Worm (Caenorhabditis elegans) whole organism, young adult: Measurements from ENCODE around the gene vhl-1.

Experiments
- B0019.2 ChIP-seq: fragments of 200-800 bp; sonication (Bioruptor generic); conservative IDR thresholded peaks from 2 replicates; pipeline ENCODE4 v1.3.6; 2022; ENCODE audit warnings: missing genetic modification reagents, missing genetic modification characterization, missing compliant biosample characterization
- B0035.1 ChIP-seq: sonication (generic microtip); optimal IDR thresholded peaks from 2 replicates; lab custom pipeline; 2016; ENCODE audit warnings: missing genetic modification characterization, mild to moderate bottlenecking, missing compliant biosample characterization, missing genotype, missing genetic modification reagents
- B0336.3 ChIP-seq: fragments of 200-800 bp; sonication (Bioruptor generic); IDR thresholded peaks from 2 replicates; pipeline ENCODE4 v1.3.6; 2022; ENCODE audit warnings: missing genetic modification characterization, missing compliant biosample characterization
- F10E7.11 ChIP-seq: sonication (generic microtip); optimal IDR thresholded peaks from 2 replicates; lab custom pipeline; 2017; ENCODE audit warnings: mild to moderate bottlenecking, missing genetic modification characterization, moderate library complexity, missing compliant biosample characterization
- F22D6.2 ChIP-seq: sonication (generic microtip); optimal IDR thresholded peaks from 2 replicates; lab custom pipeline; 2016; ENCODE audit warnings: mild to moderate bottlenecking, missing genetic modification characterization, missing compliant biosample characterization
- F33H1.4 ChIP-seq: fragments of 200-800 bp; sonication (Bioruptor generic); IDR thresholded peaks from 2 replicates; pipeline ENCODE4 v1.3.6; 2022; ENCODE audit warnings: missing genetic modification reagents, missing genetic modification characterization, missing compliant biosample characterization
- F52B5.7 ChIP-seq: sonication (generic microtip); optimal IDR thresholded peaks from 2 replicates; lab custom pipeline; 2016; ENCODE audit warnings: mild to moderate bottlenecking, missing genetic modification characterization, missing compliant biosample characterization
- F57A8.1 ChIP-seq: fragments of 200-800 bp; sonication (Bioruptor generic); optimal IDR thresholded peaks from 2 replicates; lab custom pipeline; 2018; ENCODE audit warnings: mild to moderate bottlenecking, missing genetic modification characterization, moderate library complexity, missing compliant biosample characterization
- T26A5.8 ChIP-seq: sonication (generic microtip); optimal IDR thresholded peaks from 2 replicates; lab custom pipeline; 2016; ENCODE audit warnings: missing genetic modification characterization, missing compliant biosample characterization
- Y53F4B.3 ChIP-seq: fragments of 200-800 bp; sonication (Bioruptor generic); IDR thresholded peaks from 2 replicates; pipeline ENCODE4 v1.3.6; 2022; ENCODE audit warnings: missing genetic modification reagents, missing genetic modification characterization, missing compliant biosample characterization
- Y53G8AR.9 ChIP-seq: fragments of 200-800 bp; sonication (Bioruptor generic); conservative IDR thresholded peaks from 2 replicates; pipeline ENCODE4 v1.3.6; 2022; ENCODE audit warnings: missing genetic modification reagents, missing genetic modification characterization, missing compliant biosample characterization
- Y79H2A.3 ChIP-seq: fragments of 200-800 bp; sonication (Bioruptor generic); conservative IDR thresholded peaks from 2 replicates; pipeline ENCODE4 v1.3.6; 2022; ENCODE audit warnings: missing genetic modification reagents, missing genetic modification characterization, missing compliant biosample characterization
- Y95B8A.8 ChIP-seq: fragments of 200-800 bp; sonication (Bioruptor generic); IDR thresholded peaks from 2 replicates; pipeline ENCODE4 v1.3.6; 2022; ENCODE audit warnings: missing genetic modification reagents, missing genetic modification characterization, missing compliant biosample characterization
- ama-1 ChIP-seq, 3 experiments: fragments of 150-350 bp in 1 of 3; sonication (generic microtip) in 2 of 3; optimal IDR thresholded peaks; 2 replicates each; lab custom pipeline; 2014 to 2018; ENCODE audit warnings: missing biosample characterization in 2 of 3, missing genetic modification characterization in 2 of 3, missing genetic modification reagents in 2 of 3
- aptf-2 ChIP-seq: fragments of 200-800 bp; sonication (Bioruptor generic); conservative IDR thresholded peaks from 2 replicates; pipeline ENCODE4 v1.3.6; 2022; ENCODE audit warnings: missing genetic modification reagents, missing genetic modification characterization, missing compliant biosample characterization
- atf-7 ChIP-seq: sonication (generic microtip); optimal IDR thresholded peaks from 2 replicates; lab custom pipeline; 2017; ENCODE audit warnings: mild to moderate bottlenecking, missing genetic modification characterization, missing compliant biosample characterization
- athp-1 ChIP-seq: sonication (generic microtip); optimal IDR thresholded peaks from 2 replicates; lab custom pipeline; 2017; ENCODE audit warnings: mild to moderate bottlenecking, missing genetic modification characterization, missing compliant biosample characterization
- attf-6 ChIP-seq: fragments of 200-800 bp; sonication (Bioruptor generic); IDR thresholded peaks from 2 replicates; pipeline ENCODE4 v1.3.6; 2022; ENCODE audit warnings: missing genetic modification reagents, missing genetic modification characterization, missing compliant biosample characterization
- bed-1 ChIP-seq: fragments of 200-800 bp; sonication (Bioruptor generic); IDR thresholded peaks from 2 replicates; pipeline ENCODE4 v1.3.6; 2022; ENCODE audit warnings: missing genetic modification reagents, missing genetic modification characterization, missing compliant biosample characterization
- ccch-3 ChIP-seq: fragments of 200-800 bp; sonication (Bioruptor generic); optimal IDR thresholded peaks from 2 replicates; lab custom pipeline; 2018; ENCODE audit warnings: mild to moderate bottlenecking, missing genetic modification characterization, missing compliant biosample characterization
- ceh-27 ChIP-seq: fragments of 200-800 bp; sonication (Bioruptor generic); optimal IDR thresholded peaks from 2 replicates; lab custom pipeline; 2018; ENCODE audit warnings: mild to moderate bottlenecking, missing genetic modification characterization, moderate library complexity, missing compliant biosample characterization
- die-1 ChIP-seq: sonication (generic microtip); optimal IDR thresholded peaks from 2 replicates; lab custom pipeline; 2016; ENCODE audit warnings: missing genotype, mild to moderate bottlenecking, missing genetic modification characterization, missing compliant biosample characterization
- dpl-1 ChIP-seq: fragments of 150-350 bp; optimal IDR thresholded peaks from 2 replicates; lab custom pipeline; 2014; ENCODE audit warnings: missing biosample characterization, missing genetic modification reagents, missing genetic modification characterization
- hrde-1 ChIP-seq: sonication (generic microtip); optimal IDR thresholded peaks from 2 replicates; lab custom pipeline; 2016; ENCODE audit warnings: missing genetic modification characterization, mild to moderate bottlenecking, missing compliant biosample characterization, moderate library complexity, missing genotype, missing genetic modification reagents, borderline replicate concordance
- lin-40 ChIP-seq: sonication (generic microtip); optimal IDR thresholded peaks from 2 replicates; lab custom pipeline; 2016; ENCODE audit warnings: missing genetic modification characterization, mild to moderate bottlenecking, missing compliant biosample characterization, missing genotype, missing genetic modification reagents
- lin-54 ChIP-seq: fragments of 200-800 bp; sonication (Bioruptor generic); optimal IDR thresholded peaks from 2 replicates; lab custom pipeline; 2018; ENCODE audit warnings: mild to moderate bottlenecking, missing genetic modification characterization, missing compliant biosample characterization
- lsl-1 ChIP-seq: fragments of 200-800 bp; sonication (Bioruptor generic); optimal IDR thresholded peaks from 2 replicates; lab custom pipeline; 2018; ENCODE audit warnings: mild to moderate bottlenecking, missing genetic modification characterization, moderate library complexity, missing compliant biosample characterization
- lsy-27 ChIP-seq: sonication (generic microtip); optimal IDR thresholded peaks from 2 replicates; lab custom pipeline; 2017; ENCODE audit warnings: missing genetic modification characterization, mild to moderate bottlenecking, missing compliant biosample characterization, antibody characterized with exemption, missing genotype, borderline replicate concordance; ENCODE audit not compliant: insufficient read depth
- madf-6 ChIP-seq: fragments of 200-800 bp; sonication (Bioruptor generic); IDR thresholded peaks from 2 replicates; pipeline ENCODE4 v1.3.6; 2022; ENCODE audit warnings: missing genetic modification reagents, missing genetic modification characterization, missing compliant biosample characterization
- madf-8 ChIP-seq: fragments of 200-800 bp; sonication (Bioruptor generic); conservative IDR thresholded peaks from 2 replicates; pipeline ENCODE4 v1.3.6; 2022; ENCODE audit warnings: missing genetic modification reagents, missing genetic modification characterization, missing compliant biosample characterization
- mcd-1 ChIP-seq: fragments of 200-800 bp; sonication (Bioruptor generic); IDR thresholded peaks from 2 replicates; pipeline ENCODE4 v1.3.6; 2022; ENCODE audit warnings: missing genetic modification reagents, missing genetic modification characterization, missing compliant biosample characterization
- nhr-179 ChIP-seq: sonication (generic microtip); optimal IDR thresholded peaks from 2 replicates; lab custom pipeline; 2016; ENCODE audit warnings: mild to moderate bottlenecking, missing genetic modification characterization, missing compliant biosample characterization
- nhr-80 ChIP-seq: sonication (generic microtip); optimal IDR thresholded peaks from 2 replicates; lab custom pipeline; 2016; ENCODE audit warnings: missing genetic modification characterization, missing compliant biosample characterization
- nhr-90 ChIP-seq: sonication (generic microtip); optimal IDR thresholded peaks from 2 replicates; lab custom pipeline; 2016; ENCODE audit warnings: missing genotype, mild to moderate bottlenecking, missing genetic modification characterization, missing compliant biosample characterization
- sdz-38 ChIP-seq: sonication (generic microtip); optimal IDR thresholded peaks from 2 replicates; lab custom pipeline; 2016; ENCODE audit warnings: missing genotype, missing genetic modification characterization, missing compliant biosample characterization
- snpc-4 ChIP-seq, 5 experiments: fragments of 150-350 bp in 1 of 5; sonication (generic microtip) in 4 of 5; optimal IDR thresholded peaks; 2 replicates each; lab custom pipeline; 2014 to 2018; ENCODE audit warnings: missing genetic modification characterization in 5 of 5, missing biosample characterization in 3 of 5, antibody characterized with exemption in 2 of 5, mild to moderate bottlenecking in 2 of 5, missing compliant biosample characterization in 2 of 5, missing genotype in 2 of 5, moderate library complexity in 2 of 5, missing genetic modification reagents in 1 of 5
- sptf-2 ChIP-seq: fragments of 200-800 bp; sonication (Bioruptor generic); optimal IDR thresholded peaks from 2 replicates; lab custom pipeline; 2018; ENCODE audit warnings: mild to moderate bottlenecking, missing genetic modification characterization, missing compliant biosample characterization
- zfh-2 ChIP-seq: fragments of 200-800 bp; sonication (Bioruptor generic); conservative IDR thresholded peaks from 2 replicates; pipeline ENCODE4 v1.3.6; 2022; ENCODE audit warnings: missing genetic modification reagents, missing genetic modification characterization, missing compliant biosample characterization
- ztf-25 ChIP-seq: fragments of 200-800 bp; sonication (Bioruptor generic); IDR thresholded peaks from 2 replicates; pipeline ENCODE4 v1.3.6; 2022; ENCODE audit warnings: missing genetic modification reagents, missing genetic modification characterization, missing compliant biosample characterization
- ztf-26 ChIP-seq: sonication (generic microtip); optimal IDR thresholded peaks from 2 replicates; lab custom pipeline; 2017; ENCODE audit warnings: missing genetic modification characterization, missing compliant biosample characterization

vhl-1 gene

ce11 chrX:11345471-11345870 lies 38.3 kb downstream of the vhl-1 start:
- TF ChIP-seq nhr-80 (tag; lab: Kevin White, UChicago) (peak; percentile 8), lin-40 (tag; lab: Kevin White, UChicago) (no peak)

DNA sequence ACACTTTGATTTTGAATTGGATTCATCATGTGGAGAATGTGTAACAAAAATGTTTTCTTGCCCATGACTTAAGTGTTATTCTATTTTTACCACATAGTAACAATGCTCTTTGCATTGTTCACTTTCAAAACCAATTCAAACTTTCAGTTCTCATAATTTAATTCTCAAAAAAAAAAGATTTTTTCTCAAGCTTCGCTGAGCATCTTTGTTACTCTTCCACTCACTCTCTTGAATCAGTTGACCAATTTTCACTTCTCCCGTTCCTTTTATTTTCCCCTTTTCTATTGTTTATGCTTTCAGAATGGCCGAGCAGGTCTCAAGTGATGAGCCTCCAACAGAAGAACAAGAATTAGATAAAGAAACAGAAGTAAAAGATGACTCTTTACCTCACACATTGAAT lies 39.0 kb downstream of the vhl-1 start, which contains the start of gene oct-2:
oct-2 (plus strand) TSS at position 301 of the 400 bp plus-strand sequence.
- TF ChIP-seq T26A5.8 = no peak
- TF ChIP-seq B0035.1 = no peak
- no peak for TF ChIP-seq ztf-25 (GFP tag; lab: Robert Waterston, UW)
- no peak for TF ChIP-seq F33H1.4 (GFP tag; lab: Robert Waterston, UW)
- TF ChIP-seq attf-6 (GFP tag; lab: Robert Waterston, UW) = no peak
- no peak for TF ChIP-seq madf-6
- no peak for TF ChIP-seq bed-1 (GFP tag; lab: Robert Waterston, UW)
- no peak for TF ChIP-seq F57A8.1
- TF ChIP-seq F10E7.11 (tag; lab: Kevin White, UChicago) = no peak
- no peak for TF ChIP-seq ama-1 (optimal IDR thresholded peaks at IDR 0.05; lab: Kevin White, UChicago)
- TF ChIP-seq ama-1 (GFP tag; optimal IDR thresholded peaks at IDR 0.05; lab: Kevin White, UChicago) = no peak
- TF ChIP-seq snpc-4 (GFP tag; optimal IDR thresholded peaks at IDR 0.05; lab: Kevin White, UChicago) = no peak
- TF ChIP-seq snpc-4 (tag; optimal IDR thresholded peaks at IDR 0.05; lab: Kevin White, UChicago) = no peak
- TF ChIP-seq lin-54 (GFP tag; lab: Kevin White, UChicago) = no peak
- no peak for TF ChIP-seq Y79H2A.3 (GFP tag; lab: Robert Waterston, UW)
- no peak for TF ChIP-seq F22D6.2 (tag; lab: Kevin White, UChicago)
- no peak for TF ChIP-seq aptf-2
- TF ChIP-seq sdz-38 (tag; lab: Kevin White, UChicago) = no peak
- TF ChIP-seq lin-40 (tag; lab: Kevin White, UChicago) = no peak
- no peak for TF ChIP-seq ccch-3
- no peak for TF ChIP-seq nhr-90 (tag; lab: Kevin White, UChicago)
- TF ChIP-seq B0019.2 (GFP tag; lab: Robert Waterston, UW) = no peak

DNA sequence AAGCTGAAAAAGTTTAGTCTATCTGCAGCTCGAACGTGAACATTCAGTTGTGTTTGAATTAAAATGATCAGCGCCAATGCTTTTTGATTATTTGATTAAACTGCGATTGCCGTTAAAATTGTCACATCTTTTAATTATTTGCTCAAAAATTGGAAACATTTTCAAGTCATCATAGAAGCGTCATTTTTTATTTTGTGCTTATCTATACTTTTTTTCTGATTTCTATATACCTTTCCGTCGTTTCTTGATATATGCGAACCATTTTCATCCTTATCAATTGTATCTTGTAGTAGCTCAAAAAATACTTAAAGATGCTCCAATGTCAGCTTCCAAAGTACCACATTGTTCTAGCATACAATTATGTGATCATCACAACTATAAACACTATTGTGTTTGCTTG lies 44.1 kb downstream of the vhl-1 start:
- no peak for TF ChIP-seq madf-8
- TF ChIP-seq madf-6 = no peak
- peak; percentile 56 for TF ChIP-seq nhr-80 (tag; lab: Kevin White, UChicago)
- TF ChIP-seq nhr-179 (tag; lab: Kevin White, UChicago) = no peak
- TF ChIP-seq lsy-27 (tag; lab: Kevin White, UChicago) = no peak
- TF ChIP-seq ztf-25 (GFP tag; lab: Robert Waterston, UW) = no peak

ce11 chrX:11351856-11352255 lies 44.7 kb downstream of the vhl-1 start, which contains the start of gene pgp-3:
TSS of gene pgp-3 (plus strand) at chrX:11352156.
- TF ChIP-seq madf-8 (no peak), Y53F4B.3 (GFP tag; lab: Robert Waterston, UW) (no peak), sptf-2 (no peak), athp-1 (tag; lab: Kevin White, UChicago) (no peak), B0336.3 (GFP tag; lab: Robert Waterston, UW) (no peak), ceh-27 (GFP tag; lab: Kevin White, UChicago) (no peak), mcd-1 (GFP tag; lab: Robert Waterston, UW) (no peak), ztf-26 (tag; lab: Kevin White, UChicago) (no peak), Y53G8AR.9 (GFP tag; lab: Robert Waterston, UW) (no peak), F52B5.7 (tag; lab: Kevin White, UChicago) (no peak), die-1 (tag; lab: Kevin White, UChicago) (no peak), zfh-2 (GFP tag; lab: Robert Waterston, UW) (no peak), Y95B8A.8 (no peak), atf-7 (tag; lab: Kevin White, UChicago) (no peak), lsy-27 (tag; lab: Kevin White, UChicago) (no peak), lsl-1 (no peak), hrde-1 (no peak), dpl-1 (GFP tag; lab: Kevin White, UChicago) (no peak)
